Fruit fly (Drosophila melanogaster): ENCODE measurements around the gene wuho.

Gene wuho

dm6 chrX:6263614-6264130 lies 24.2 kb upstream of the wuho start:
- no peak for TF ChIP-seq jim (GFP tag; optimal IDR thresholded peaks at IDR 0.05)
- TF ChIP-seq foxo (GFP tag; optimal IDR thresholded peaks at IDR 0.05): no peak
- no peak for TF ChIP-seq dl (GFP tag; optimal IDR thresholded peaks at IDR 0.05; ENCODE audit: insufficient read depth in 1 of 2, partially characterized antibody in 2 of 2)
- no peak for TF ChIP-seq N (GFP tag; optimal IDR thresholded peaks at IDR 0.05)
- TF ChIP-seq sv (GFP tag; optimal IDR thresholded peaks at IDR 0.05): peak; percentile 36
- no peak for TF ChIP-seq CrebA (GFP tag; optimal IDR thresholded peaks at IDR 0.05; ENCODE audit: borderline replicate concordance)
- TF ChIP-seq woc (GFP tag; optimal IDR thresholded peaks at IDR 0.05): no peak

- TF ChIP-seq fru (GFP tag; optimal IDR thresholded peaks at IDR 0.05) (no peak), HLH106 (tag; optimal IDR thresholded peaks at IDR 0.05) (no peak), Jra (GFP tag; optimal IDR thresholded peaks at IDR 0.05) (no peak)
Observed at dm6 chrX:6264456-6264855, 23.4 kb upstream of the wuho start.

- no peak for TF ChIP-seq lola (GFP tag; optimal IDR thresholded peaks at IDR 0.05)
- TF ChIP-seq Abd-B (GFP tag; optimal IDR thresholded peaks at IDR 0.05): no peak
- TF ChIP-seq foxo (GFP tag; optimal IDR thresholded peaks at IDR 0.05): peak; percentile 63 to 93
- TF ChIP-seq jim (GFP tag; optimal IDR thresholded peaks at IDR 0.05): no peak
- no peak for TF ChIP-seq usp (GFP tag; optimal IDR thresholded peaks at IDR 0.05)
- TF ChIP-seq fru (GFP tag; optimal IDR thresholded peaks at IDR 0.05): peak; percentile 92
- TF ChIP-seq Dif (GFP tag; optimal IDR thresholded peaks at IDR 0.05; ENCODE audit: partially characterized antibody): no peak
- peak; percentile 58 for TF ChIP-seq CG32264 (GFP tag; optimal IDR thresholded peaks at IDR 0.05)
- TF ChIP-seq CrebA (GFP tag; optimal IDR thresholded peaks at IDR 0.05; ENCODE audit: borderline replicate concordance): no peak
- TF ChIP-seq ey (GFP tag; optimal IDR thresholded peaks at IDR 0.05): peak; percentile 89
- TF ChIP-seq sv (GFP tag; optimal IDR thresholded peaks at IDR 0.05): peak; percentile 94
- no peak for TF ChIP-seq pan (optimal IDR thresholded peaks at IDR 0.05)
- peak; percentile 83 for TF ChIP-seq sage (GFP tag; optimal IDR thresholded peaks at IDR 0.05)
- TF ChIP-seq dsf (GFP tag; optimal IDR thresholded peaks at IDR 0.05; ENCODE audit: borderline replicate concordance): peak; percentile 11
- peak; percentile 91 for TF ChIP-seq rgr (GFP tag; optimal IDR thresholded peaks at IDR 0.05)
- TF ChIP-seq Sp1 (GFP tag; optimal IDR thresholded peaks at IDR 0.05): peak; percentile 79
- no peak for TF ChIP-seq Vsx2 (GFP tag; optimal IDR thresholded peaks at IDR 0.05; ENCODE audit: partially characterized antibody)
- peak; percentile 71 for TF ChIP-seq Rel (GFP tag; optimal IDR thresholded peaks at IDR 0.05)
- no peak for TF ChIP-seq Rel (tag; optimal IDR thresholded peaks at IDR 0.05)
- TF ChIP-seq dl (GFP tag; optimal IDR thresholded peaks at IDR 0.05; ENCODE audit: insufficient read depth in 1 of 2, partially characterized antibody in 2 of 2): no peak
- TF ChIP-seq brk (GFP tag; optimal IDR thresholded peaks at IDR 0.05): no peak
- TF ChIP-seq N (GFP tag; optimal IDR thresholded peaks at IDR 0.05): no peak
- TF ChIP-seq Mio (GFP tag; optimal IDR thresholded peaks at IDR 0.05): peak; percentile 47
- TF ChIP-seq OdsH (GFP tag; optimal IDR thresholded peaks at IDR 0.05): peak; percentile 91
- TF ChIP-seq Myc (optimal IDR thresholded peaks at IDR 0.05): no peak
- peak; percentile 92 for TF ChIP-seq br (GFP tag; optimal IDR thresholded peaks at IDR 0.05)
- TF ChIP-seq dmrt93B (GFP tag; optimal IDR thresholded peaks at IDR 0.05): peak; percentile 77
- TF ChIP-seq HLH106 (tag; optimal IDR thresholded peaks at IDR 0.05): peak; percentile 79
- peak; percentile 65 for TF ChIP-seq Jra (GFP tag; optimal IDR thresholded peaks at IDR 0.05)
- peak; percentile 76 for TF ChIP-seq Hnf4 (GFP tag; optimal IDR thresholded peaks at IDR 0.05)
- no peak for TF ChIP-seq Hr83 (GFP tag; optimal IDR thresholded peaks at IDR 0.05; ENCODE audit: poor library complexity, severe bottlenecking)
- TF ChIP-seq Hr78 (GFP tag; optimal IDR thresholded peaks at IDR 0.05): no peak
- TF ChIP-seq GATAd (GFP tag; optimal IDR thresholded peaks at IDR 0.05): no peak
- TF ChIP-seq tai (GFP tag; optimal IDR thresholded peaks at IDR 0.05): no peak
- peak; percentile 19 for TF ChIP-seq CG9705 (GFP tag; optimal IDR thresholded peaks at IDR 0.05)
- peak; percentile 80 for TF ChIP-seq woc (GFP tag; optimal IDR thresholded peaks at IDR 0.05)
- TF ChIP-seq Dfd (GFP tag; optimal IDR thresholded peaks at IDR 0.05): no peak
- peak; percentile 92 for TF ChIP-seq h (GFP tag; optimal IDR thresholded peaks at IDR 0.05)
- peak; percentile 81 for TF ChIP-seq psq (GFP tag; optimal IDR thresholded peaks at IDR 0.05)
Observed at dm6 chrX:6265456-6265877, 22.4 kb upstream of the wuho start.

Data from whole organism, wandering third instar larva.